Fruit fly (Drosophila melanogaster): ENCODE results near the gene CG8003.

CG8003 gene

DNA sequence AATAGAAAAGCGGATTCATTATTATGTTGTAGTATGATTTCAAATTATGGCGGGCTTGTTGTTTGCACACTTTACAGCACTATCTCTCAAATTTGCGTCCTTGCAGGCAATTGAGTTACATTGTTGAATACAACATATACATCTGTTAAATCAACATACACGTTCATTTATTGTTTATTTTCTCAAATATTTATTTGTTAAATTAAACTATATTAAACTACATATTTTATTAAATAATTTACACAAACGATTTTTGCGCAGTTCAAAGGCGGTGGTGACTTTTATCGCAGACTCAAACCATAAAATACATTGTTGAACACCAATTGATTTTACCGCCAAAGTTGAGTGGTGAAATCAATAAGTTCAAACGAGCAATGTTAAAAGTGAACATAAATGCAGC, 36.9 kb downstream of the CG8003 start (continued):
- TF ChIP-seq stwl (tag; optimal IDR thresholded peaks at IDR 0.05) (peak; percentile 65), fd64A (GFP tag; optimal IDR thresholded peaks at IDR 0.05) (no peak), tna (GFP tag; IDR thresholded peaks at IDR 0.05; ENCODE audit: partially characterized antibody) (no peak), trh (GFP tag; optimal IDR thresholded peaks at IDR 0.05) (no peak), Poxn (GFP tag; IDR thresholded peaks at IDR 0.05) (no peak), lab (GFP tag; optimal IDR thresholded peaks at IDR 0.05) (peak; percentile 10), Scr (GFP tag; IDR thresholded peaks at IDR 0.05; ENCODE audit: partially characterized antibody) (no peak), CG4707 (GFP tag; optimal IDR thresholded peaks at IDR 0.05) (no peak), scrt (GFP tag; optimal IDR thresholded peaks at IDR 0.05) (no peak), fu2 (GFP tag; optimal IDR thresholded peaks at IDR 0.05) (no peak), ash1 (GFP tag; optimal IDR thresholded peaks at IDR 0.05) (no peak), CG18262 (tag; optimal IDR thresholded peaks at IDR 0.05) (peak; percentile 39), CG2129 (GFP tag; IDR thresholded peaks at IDR 0.05; ENCODE audit: partially characterized antibody) (no peak), lbe (GFP tag; optimal IDR thresholded peaks at IDR 0.05) (no peak), pita (GFP tag; optimal IDR thresholded peaks at IDR 0.05) (peak; percentile 62), CG9932 (GFP tag; IDR thresholded peaks at IDR 0.05) (peak; percentile 32; the same call in 1 of the 2 replicates), CG9797 (GFP tag; optimal IDR thresholded peaks at IDR 0.05) (peak; percentile 16), ranshi (GFP tag; IDR thresholded peaks at IDR 0.05) (no peak), fd3F (GFP tag; optimal IDR thresholded peaks at IDR 0.05) (no peak), CG16815 (GFP tag; optimal IDR thresholded peaks at IDR 0.05) (no peak), CG1832 (GFP tag; optimal IDR thresholded peaks at IDR 0.05) (no peak), stc (GFP tag; IDR thresholded peaks at IDR 0.05) (no peak), B-H2 (GFP tag; optimal IDR thresholded peaks at IDR 0.05) (peak; percentile 50), Dek (tag; optimal IDR thresholded peaks at IDR 0.05) (peak; percentile 10), ind (GFP tag; optimal IDR thresholded peaks at IDR 0.05) (no peak), corto (GFP tag; optimal IDR thresholded peaks at IDR 0.05) (no peak), tup (GFP tag; optimal IDR thresholded peaks at IDR 0.05) (no peak), her (GFP tag; optimal IDR thresholded peaks at IDR 0.05) (peak; percentile 98), CG7372 (GFP tag; IDR thresholded peaks at IDR 0.05) (no peak), CG34224 (GFP tag; IDR thresholded peaks at IDR 0.05; ENCODE audit: partially characterized antibody) (no peak), CG3847 (GFP tag; IDR thresholded peaks at IDR 0.05) (peak; percentile 72; the same call in 1 of the 2 replicates), CG2678 (tag; optimal IDR thresholded peaks at IDR 0.05) (peak; percentile 30), CG10979 (tag; optimal IDR thresholded peaks at IDR 0.05) (no peak), repo (GFP tag; optimal IDR thresholded peaks at IDR 0.05) (no peak), sens-2 (GFP tag; IDR thresholded peaks at IDR 0.05) (no peak), CG10209 (GFP tag; optimal IDR thresholded peaks at IDR 0.05) (peak; percentile 18), CoRest (tag; optimal IDR thresholded peaks at IDR 0.05) (peak; percentile 61), NFAT (GFP tag; IDR thresholded peaks at IDR 0.05) (no peak), CG32772 (GFP tag; IDR thresholded peaks at IDR 0.05) (no peak), gsb-n (tag; optimal IDR thresholded peaks at IDR 0.05) (no peak), CG2116 (GFP tag; optimal IDR thresholded peaks at IDR 0.05) (peak; percentile 70), CG16863 (GFP tag; optimal IDR thresholded peaks at IDR 0.05) (no peak), knrl (GFP tag; IDR thresholded peaks at IDR 0.05; ENCODE audit: partially characterized antibody) (0 out of 3 replicates have a peak, but pooled peaks have one; percentile 36), CG18764 (GFP tag; optimal IDR thresholded peaks at IDR 0.05) (no peak), CG30403 (GFP tag; optimal IDR thresholded peaks at IDR 0.05) (peak; percentile 4), vvl (GFP tag; IDR thresholded peaks at IDR 0.05) (no peak), gce (GFP tag; IDR thresholded peaks at IDR 0.05) (no peak), Sry-δ (GFP tag; optimal IDR thresholded peaks at IDR 0.05) (no peak), btn (GFP tag; optimal IDR thresholded peaks at IDR 0.05) (no peak), CG30020 (tag; optimal IDR thresholded peaks at IDR 0.05) (peak; percentile 25), dmrt11E (tag; optimal IDR thresholded peaks at IDR 0.05) (peak; percentile 0)

Measured in whole organism, embryonic.